Fruit fly (Drosophila melanogaster) whole organism, embryonic: Measurements from ENCODE around the gene Schip1.

Experiments used
- Atf-2 ChIP-seq: fragments of 200-800 bp; sonication (Bioruptor generic); optimal IDR thresholded peaks from 2 replicates; lab custom pipeline; 2016; ENCODE audit warnings: missing biosample characterization, missing genetic modification characterization
- Atf3 ChIP-seq: fragments of 200-800 bp; sonication (Bioruptor generic); optimal IDR thresholded peaks from 3 replicates; lab custom pipeline; 2016; ENCODE audit warnings: missing biosample characterization, missing genetic modification characterization
- CG10654 ChIP-seq: fragments of 200-800 bp; sonication (Bioruptor generic); optimal IDR thresholded peaks from 2 replicates; lab custom pipeline; 2016; ENCODE audit warnings: missing biosample characterization, missing genetic modification characterization
- CG11504 ChIP-seq: fragments of 200-800 bp; sonication (Bioruptor generic); optimal IDR thresholded peaks from 3 replicates; lab custom pipeline; 2019; ENCODE audit warnings: missing biosample characterization, mild to moderate bottlenecking, missing genetic modification characterization, moderate library complexity
- CG15514 ChIP-seq: fragments of 200-800 bp; sonication (Bioruptor generic); optimal IDR thresholded peaks from 3 replicates; lab custom pipeline; 2017; ENCODE audit warnings: missing biosample characterization, missing genetic modification characterization, mild to moderate bottlenecking, moderate library complexity, missing genetic modification reagents
- CG1603 ChIP-seq: fragments of 200-800 bp; sonication (Bioruptor generic); optimal IDR thresholded peaks from 2 replicates; lab custom pipeline; 2019; ENCODE audit warnings: missing biosample characterization, mild to moderate bottlenecking, missing genetic modification characterization, moderate library complexity
- CG16815 ChIP-seq: fragments of 200-800 bp; sonication (Bioruptor generic); optimal IDR thresholded peaks from 3 replicates; lab custom pipeline; 2017; ENCODE audit warnings: missing biosample characterization, mild to moderate bottlenecking, missing genetic modification characterization
- CG16863 ChIP-seq: fragments of 200-800 bp; sonication (Bioruptor generic); optimal IDR thresholded peaks from 3 replicates; lab custom pipeline; 2016; ENCODE audit warnings: missing biosample characterization, missing genetic modification characterization
- CG17359 ChIP-seq: fragments of 200-800 bp; sonication (Bioruptor generic); optimal IDR thresholded peaks from 3 replicates; lab custom pipeline; 2018; ENCODE audit warnings: missing biosample characterization, mild to moderate bottlenecking, missing genetic modification characterization, moderate library complexity
- CG1792 ChIP-seq: fragments of 200-800 bp; sonication (Bioruptor generic); optimal IDR thresholded peaks from 2 replicates; lab custom pipeline; 2016; ENCODE audit warnings: missing biosample characterization, missing genetic modification characterization
- CG2678 ChIP-seq: fragments of 200-800 bp; sonication (Bioruptor generic); optimal IDR thresholded peaks from 3 replicates; lab custom pipeline; 2019; ENCODE audit warnings: missing biosample characterization, mild to moderate bottlenecking, missing genetic modification characterization, moderate library complexity
- CG34224 ChIP-seq: fragments of 200-800 bp; sonication (Bioruptor generic); IDR thresholded peaks from 3 replicates; pipeline ENCODE4 v1.3.6; 2022; ENCODE audit warnings: missing biosample characterization, missing genetic modification characterization; ENCODE audit not compliant: partially characterized antibody
- CG4617 ChIP-seq: fragments of 200-800 bp; sonication (Bioruptor generic); optimal IDR thresholded peaks from 3 replicates; lab custom pipeline; 2016; ENCODE audit warnings: missing biosample characterization, missing genetic modification characterization, borderline replicate concordance
- CG4730 ChIP-seq: fragments of 200-800 bp; sonication (Bioruptor generic); IDR thresholded peaks from 2 replicates; pipeline ENCODE4 v1.3.6; 2022; ENCODE audit warnings: missing biosample characterization, missing genetic modification characterization
- CG6654 ChIP-seq: fragments of 200-800 bp; sonication (Bioruptor generic); optimal IDR thresholded peaks from 2 replicates; lab custom pipeline; 2017; ENCODE audit warnings: missing biosample characterization, mild to moderate bottlenecking, missing genetic modification characterization
- CG6683 ChIP-seq: fragments of 200-800 bp; sonication (Bioruptor generic); optimal IDR thresholded peaks from 2 replicates; lab custom pipeline; 2017; ENCODE audit warnings: missing biosample characterization, mild to moderate bottlenecking, missing genetic modification characterization, missing genetic modification reagents
- CG6765 ChIP-seq: fragments of 200-800 bp; sonication (Bioruptor generic); optimal IDR thresholded peaks from 3 replicates; lab custom pipeline; 2017; ENCODE audit warnings: missing biosample characterization, mild to moderate bottlenecking, missing genetic modification characterization
- CG6854 ChIP-seq: fragments of 200-800 bp; sonication (Bioruptor generic); optimal IDR thresholded peaks from 3 replicates; lab custom pipeline; 2017; ENCODE audit warnings: missing biosample characterization, mild to moderate bottlenecking, missing genetic modification characterization
- CG7271 ChIP-seq: fragments of 200-800 bp; sonication (Bioruptor generic); optimal IDR thresholded peaks from 2 replicates; lab custom pipeline; 2018; ENCODE audit warnings: missing biosample characterization, mild to moderate bottlenecking, missing genetic modification characterization, moderate library complexity
- CrebB ChIP-seq: fragments of 200-800 bp; sonication (Bioruptor generic); optimal IDR thresholded peaks from 3 replicates; lab custom pipeline; 2018; ENCODE audit warnings: missing biosample characterization, mild to moderate bottlenecking, missing genetic modification characterization
- Dfd ChIP-seq, 2 experiments: fragments of >200 bp; optimal IDR thresholded peaks; 2 replicates each; lab custom pipeline; 2017; ENCODE audit warnings: missing biosample characterization in 2 of 2, missing genetic modification characterization in 2 of 2
- Dp ChIP-seq: fragments of 200-800 bp; sonication (Bioruptor generic); optimal IDR thresholded peaks from 2 replicates; lab custom pipeline; 2018; ENCODE audit warnings: missing biosample characterization, mild to moderate bottlenecking, missing genetic modification characterization, moderate library complexity
- Elba2 ChIP-seq: fragments of 200-800 bp; sonication (Bioruptor generic); optimal IDR thresholded peaks from 3 replicates; lab custom pipeline; 2016; ENCODE audit warnings: missing biosample characterization, missing genetic modification characterization
- Fer3 ChIP-seq: fragments of 200-800 bp; sonication (Bioruptor generic); optimal IDR thresholded peaks from 2 replicates; lab custom pipeline; 2018; ENCODE audit warnings: missing biosample characterization, mild to moderate bottlenecking, missing genetic modification characterization, moderate library complexity
- H2.0 ChIP-seq: fragments of 200-800 bp; sonication (Bioruptor generic); IDR thresholded peaks from 2 replicates; pipeline ENCODE4 v1.3.6; 2022; ENCODE audit warnings: missing biosample characterization, missing genetic modification characterization
- Hr39 ChIP-seq: fragments of >200 bp; optimal IDR thresholded peaks from 2 replicates; lab custom pipeline; 2017
- Med ChIP-seq: fragments of 200-800 bp; sonication (Bioruptor generic); peaks from one replicate; lab custom pipeline; 2016; ENCODE audit warnings: missing biosample characterization, missing genetic modification characterization, mild to moderate bottlenecking, inconsistent platforms, moderate library complexity
- Myb ChIP-seq: fragments of 200-800 bp; sonication (Bioruptor generic); optimal IDR thresholded peaks from 2 replicates; lab custom pipeline; 2016; ENCODE audit warnings: missing biosample characterization, missing genetic modification characterization
- Nf-YB ChIP-seq: fragments of 200-800 bp; sonication (Bioruptor generic); optimal IDR thresholded peaks from 3 replicates; lab custom pipeline; 2019; ENCODE audit warnings: missing biosample characterization, mild to moderate bottlenecking, missing genetic modification characterization, moderate library complexity
- Oaz ChIP-seq: fragments of 200-800 bp; sonication (Bioruptor generic); IDR thresholded peaks from 2 replicates; pipeline ENCODE4 v1.3.6; 2022; ENCODE audit warnings: missing biosample characterization, missing genetic modification characterization
- Optix ChIP-seq: fragments of 200-800 bp; sonication (Bioruptor generic); IDR thresholded peaks from 3 replicates; pipeline ENCODE4 v1.3.6; 2022; ENCODE audit warnings: missing biosample characterization, missing genetic modification characterization
- PHDP ChIP-seq: fragments of 200-800 bp; sonication (Bioruptor generic); optimal IDR thresholded peaks from 3 replicates; lab custom pipeline; 2018; ENCODE audit warnings: missing biosample characterization, mild to moderate bottlenecking, missing genetic modification characterization, moderate library complexity
- Xrp1 ChIP-seq: fragments of 200-800 bp; sonication (Bioruptor generic); IDR thresholded peaks from 2 replicates; pipeline ENCODE4 v1.3.6; 2022; ENCODE audit warnings: missing biosample characterization, missing genetic modification characterization
- ap ChIP-seq: fragments of 200-800 bp; sonication (Bioruptor generic); IDR thresholded peaks from 2 replicates; pipeline ENCODE4 v1.3.6; 2022; ENCODE audit warnings: missing biosample characterization, missing genetic modification characterization
- bowl ChIP-seq: fragments of 200-800 bp; sonication (Bioruptor generic); IDR thresholded peaks from 2 replicates; pipeline ENCODE4 v1.3.6; 2022; ENCODE audit warnings: missing biosample characterization, missing genetic modification characterization
- cato ChIP-seq: fragments of 200-800 bp; sonication (Bioruptor generic); optimal IDR thresholded peaks from 2 replicates; lab custom pipeline; 2016; ENCODE audit warnings: missing biosample characterization, missing genetic modification characterization, borderline replicate concordance
- croc ChIP-seq: fragments of 200-800 bp; sonication (Bioruptor generic); conservative IDR thresholded peaks from 3 replicates; pipeline ENCODE4 v1.3.6; 2022; ENCODE audit warnings: missing biosample characterization, missing genetic modification characterization
- crp ChIP-seq, 2 experiments: fragments of 200-800 bp; sonication (Bioruptor generic); optimal IDR thresholded peaks; 2 replicates in 1 of 2; 3 replicates in 1 of 2; lab custom pipeline; 2017; ENCODE audit warnings: missing biosample characterization in 2 of 2, missing genetic modification characterization in 2 of 2, mild to moderate bottlenecking in 1 of 2, moderate library complexity in 1 of 2
- dpn ChIP-seq, 2 experiments: fragments of 200-800 bp; sonication (Bioruptor generic); optimal IDR thresholded peaks; 3 replicates each; lab custom pipeline; 2016; ENCODE audit warnings: missing biosample characterization in 2 of 2, missing genetic modification characterization in 2 of 2
- fd102C ChIP-seq: fragments of 200-800 bp; sonication (Bioruptor generic); optimal IDR thresholded peaks from 2 replicates; lab custom pipeline; 2018; ENCODE audit warnings: missing biosample characterization, mild to moderate bottlenecking, missing genetic modification characterization, moderate library complexity
- gem ChIP-seq: fragments of 200-800 bp; sonication (Bioruptor generic); optimal IDR thresholded peaks from 2 replicates; lab custom pipeline; 2019; ENCODE audit warnings: missing biosample characterization, mild to moderate bottlenecking, missing genetic modification characterization, moderate library complexity
- kay ChIP-seq: fragments of 200-800 bp; sonication (Bioruptor generic); optimal IDR thresholded peaks from 2 replicates; lab custom pipeline; 2016; ENCODE audit warnings: missing biosample characterization, missing genetic modification characterization
- onecut ChIP-seq: fragments of 200-800 bp; sonication (Bioruptor generic); IDR thresholded peaks from 2 replicates; pipeline ENCODE4 v1.3.6; 2022; ENCODE audit warnings: missing biosample characterization, missing genetic modification characterization
- org-1 ChIP-seq: fragments of 200-800 bp; sonication (Bioruptor generic); optimal IDR thresholded peaks from 2 replicates; lab custom pipeline; 2017; ENCODE audit warnings: missing biosample characterization, missing genetic modification characterization
- ranshi ChIP-seq: fragments of 200-800 bp; sonication (Bioruptor generic); IDR thresholded peaks from 2 replicates; pipeline ENCODE4 v1.3.6; 2022; ENCODE audit warnings: missing biosample characterization, missing genetic modification characterization
- rib ChIP-seq: fragments of 200-800 bp; sonication (Bioruptor generic); IDR thresholded peaks from 2 replicates; pipeline ENCODE4 v1.3.6; 2022; ENCODE audit warnings: missing biosample characterization, missing genetic modification characterization
- seq ChIP-seq: fragments of 200-800 bp; sonication (Bioruptor generic); IDR thresholded peaks from 2 replicates; pipeline ENCODE4 v1.3.6; 2022; ENCODE audit warnings: missing biosample characterization, missing genetic modification characterization
- tup ChIP-seq: fragments of 200-800 bp; sonication (Bioruptor generic); optimal IDR thresholded peaks from 2 replicates; lab custom pipeline; 2016; ENCODE audit warnings: missing biosample characterization, mild to moderate bottlenecking, missing genetic modification characterization, moderate library complexity
- tx ChIP-seq: fragments of 200-800 bp; sonication (Bioruptor generic); optimal IDR thresholded peaks from 2 replicates; lab custom pipeline; 2016; ENCODE audit warnings: missing biosample characterization, missing genetic modification characterization
- usp ChIP-seq: fragments of >200 bp; optimal IDR thresholded peaks from 2 replicates; lab custom pipeline; 2017; ENCODE audit warnings: missing biosample characterization, missing genetic modification characterization
- zf30C ChIP-seq: fragments of 200-800 bp; sonication (Bioruptor generic); optimal IDR thresholded peaks from 3 replicates; lab custom pipeline; 2018; ENCODE audit warnings: missing biosample characterization, mild to moderate bottlenecking, missing genetic modification characterization

Schip1 gene

dm6 chr2L:10292066-10292560 is 38.8 kb downstream of the Schip1 start, which contains the start of gene Ufd4 (continued):
- peak; percentile 9 for TF ChIP-seq CrebB (tag; lab: Kevin White, UChicago)
- TF ChIP-seq gem (tag; lab: Kevin White, UChicago), result no peak
- peak; percentile 45 for TF ChIP-seq CG7271 (tag; lab: Kevin White, UChicago)
- no peak for TF ChIP-seq PHDP
- no peak for TF ChIP-seq ap (GFP tag; lab: Robert Waterston, UW)
- TF ChIP-seq usp, result no peak
- no peak for TF ChIP-seq seq (GFP tag; lab: Robert Waterston, UW)
- TF ChIP-seq CG15514 (GFP tag; lab: Kevin White, UChicago), result no peak
- peak; percentile 57 for TF ChIP-seq CG6765 (GFP tag; lab: Kevin White, UChicago)
- peak; percentile 25; the same call in 1 of the 2 replicates for TF ChIP-seq rib
- TF ChIP-seq CG17359 (tag; lab: Kevin White, UChicago), result peak; percentile 73
- TF ChIP-seq Dfd (GFP tag; optimal IDR thresholded peaks at IDR 0.05; lab: Kevin White, UChicago), result no peak
- no peak for TF ChIP-seq fd102C (GFP tag; lab: Kevin White, UChicago)
- TF ChIP-seq CG34224 (GFP tag; lab: Robert Waterston, UW), result peak; percentile 17; the same call in 1 of the 3 replicates
- peak; percentile 21 for TF ChIP-seq Myb (GFP tag; lab: Kevin White, UChicago)
- no peak for TF ChIP-seq CG11504 (tag; lab: Kevin White, UChicago)
- TF ChIP-seq CG2678 (tag; lab: Kevin White, UChicago), result no peak
- no peak for TF ChIP-seq Hr39 (lab: Kevin White, UChicago)
- peak; percentile 93 for TF ChIP-seq onecut (GFP tag; lab: Robert Waterston, UW)
- no peak for TF ChIP-seq bowl (GFP tag; lab: Robert Waterston, UW)
- TF ChIP-seq Elba2 (GFP tag; lab: Kevin White, UChicago), result no peak
- peak; percentile 27 for TF ChIP-seq Atf-2 (GFP tag; lab: Kevin White, UChicago)
- no peak for TF ChIP-seq tup
- TF ChIP-seq CG6654, result no peak
- no peak for TF ChIP-seq croc
- TF ChIP-seq Xrp1 (GFP tag; lab: Robert Waterston, UW), result peak; percentile 79
- TF ChIP-seq CG4730 (GFP tag; lab: Robert Waterston, UW), result no peak
- peak; percentile 95 for TF ChIP-seq Med (GFP tag; lab: Kevin White, UChicago)
- no peak for TF ChIP-seq Oaz (GFP tag; lab: Robert Waterston, UW)
- no peak for TF ChIP-seq CG1603 (tag; lab: Kevin White, UChicago)
- TF ChIP-seq CG4617 (GFP tag; lab: Kevin White, UChicago), result peak; percentile 68
- peak; percentile 20 for TF ChIP-seq CG1792 (GFP tag; lab: Kevin White, UChicago)
- TF ChIP-seq H2.0 (GFP tag; lab: Robert Waterston, UW), result peak; percentile 32; the same call in 1 of the 2 replicates
- no peak for TF ChIP-seq Fer3 (tag; lab: Kevin White, UChicago)
- TF ChIP-seq crp (GFP tag; optimal IDR thresholded peaks at IDR 0.05; lab: Kevin White, UChicago), result no peak
- TF ChIP-seq dpn (GFP tag; optimal IDR thresholded peaks at IDR 0.05; lab: Kevin White, UChicago), result peak; percentile 66 to 76
- no peak for TF ChIP-seq Optix (GFP tag; lab: Robert Waterston, UW)
- TF ChIP-seq CG6683, result peak; percentile 24
- peak; percentile 63 for TF ChIP-seq CG16863 (GFP tag; lab: Kevin White, UChicago)
- TF ChIP-seq org-1 (GFP tag; lab: Kevin White, UChicago), result peak; percentile 1
- peak; percentile 16 for TF ChIP-seq Dp
- TF ChIP-seq Atf3 (GFP tag; lab: Kevin White, UChicago), result no peak
- TF ChIP-seq Nf-YB, result peak; percentile 51
- no peak for TF ChIP-seq cato
- no peak; the same call in 1 of the 2 replicates for TF ChIP-seq ranshi (GFP tag; lab: Robert Waterston, UW)
- no peak for TF ChIP-seq CG6854 (GFP tag; lab: Kevin White, UChicago)
- TF ChIP-seq CG16815 (GFP tag; lab: Kevin White, UChicago), result peak; percentile 0
- TF ChIP-seq zf30C (GFP tag; lab: Kevin White, UChicago), result no peak
- TF ChIP-seq tx (GFP tag; lab: Kevin White, UChicago), result peak; percentile 58
- peak; percentile 27 for TF ChIP-seq CG10654
- TF ChIP-seq kay (GFP tag; lab: Kevin White, UChicago), result no peak
